Worm (Caenorhabditis elegans): Measurements from ENCODE around the gene fbxc-58.

ce11 chrIV:9403761-9404420, 32.6 kb downstream of the fbxc-58 start:
- TF ChIP-seq fkh-10 (GFP tag; optimal IDR thresholded peaks at IDR 0.05): no peak
- no peak for TF ChIP-seq R02D3.7 (tag; optimal IDR thresholded peaks at IDR 0.05)
- no peak for TF ChIP-seq spr-3 (GFP tag; optimal IDR thresholded peaks at IDR 0.05)
- no peak for TF ChIP-seq nhr-76 (tag; optimal IDR thresholded peaks at IDR 0.05)
- no peak for TF ChIP-seq F49E8.2 (tag; optimal IDR thresholded peaks at IDR 0.05; ENCODE audit: borderline replicate concordance)
- TF ChIP-seq nhr-111 (GFP tag; optimal IDR thresholded peaks at IDR 0.05): no peak
- peak; percentile 79 for TF ChIP-seq dpl-1 (GFP tag; optimal IDR thresholded peaks at IDR 0.05)
- no peak for TF ChIP-seq F26F4.8 (GFP tag; conservative IDR thresholded peaks at IDR 0.05)
- no peak for TF ChIP-seq skn-1 (tag; optimal IDR thresholded peaks at IDR 0.05)
- TF ChIP-seq zag-1 (tag; optimal IDR thresholded peaks at IDR 0.05): no peak
